Fruit fly (Drosophila melanogaster) whole organism, embryonic: ENCODE data around the gene RpL37A.

ENCODE experiments used
- Antp ChIP-seq: fragments of 200-800 bp; sonication (Bioruptor generic); optimal IDR thresholded peaks from 3 replicates; lab custom pipeline; 2016; ENCODE audit warnings: missing biosample characterization, missing genetic modification characterization
- Asciz ChIP-seq: fragments of 200-800 bp; sonication (Bioruptor generic); optimal IDR thresholded peaks from 2 replicates; lab custom pipeline; 2017; ENCODE audit warnings: missing biosample characterization, mild to moderate bottlenecking, missing genetic modification characterization, missing genetic modification reagents
- Atf-2 ChIP-seq: fragments of 200-800 bp; sonication (Bioruptor generic); optimal IDR thresholded peaks from 2 replicates; lab custom pipeline; 2016; ENCODE audit warnings: missing biosample characterization, missing genetic modification characterization
- CG11093 ChIP-seq: fragments of 200-800 bp; sonication (Bioruptor generic); IDR thresholded peaks from 3 replicates; pipeline ENCODE4 v1.3.6; 2022; ENCODE audit warnings: missing biosample characterization, missing genetic modification characterization
- CG11695 ChIP-seq: fragments of 200-800 bp; sonication (Bioruptor generic); IDR thresholded peaks from 3 replicates; pipeline ENCODE4 v1.3.6; 2022; ENCODE audit warnings: missing biosample characterization, missing genetic modification characterization
- CG12155 ChIP-seq: fragments of 200-800 bp; sonication (Bioruptor generic); optimal IDR thresholded peaks from 3 replicates; lab custom pipeline; 2016; ENCODE audit warnings: missing biosample characterization, missing genetic modification characterization
- CG13624 ChIP-seq: fragments of 200-800 bp; sonication (Bioruptor generic); optimal IDR thresholded peaks from 2 replicates; lab custom pipeline; 2016; ENCODE audit warnings: missing biosample characterization, missing genetic modification characterization
- CG13775 ChIP-seq: fragments of 200-800 bp; sonication (Bioruptor generic); optimal IDR thresholded peaks from 3 replicates; lab custom pipeline; 2017; ENCODE audit warnings: missing biosample characterization, mild to moderate bottlenecking, missing genetic modification characterization
- CG17612 ChIP-seq: fragments of 200-800 bp; sonication (Bioruptor generic); IDR thresholded peaks from 2 replicates; pipeline ENCODE4 v1.3.6; 2022; ENCODE audit warnings: missing biosample characterization, missing genetic modification characterization
- CG17912 ChIP-seq: fragments of 200-800 bp; sonication (Bioruptor generic); optimal IDR thresholded peaks from 2 replicates; lab custom pipeline; 2018; ENCODE audit warnings: missing biosample characterization, mild to moderate bottlenecking, missing genetic modification characterization
- CG2116 ChIP-seq: fragments of 200-800 bp; sonication (Bioruptor generic); optimal IDR thresholded peaks from 3 replicates; lab custom pipeline; 2018; ENCODE audit warnings: missing biosample characterization, mild to moderate bottlenecking, missing genetic modification characterization
- CG2120 ChIP-seq: fragments of 200-800 bp; sonication (Bioruptor generic); optimal IDR thresholded peaks from 3 replicates; lab custom pipeline; 2016; ENCODE audit warnings: missing biosample characterization, missing genetic modification characterization
- CG2875 ChIP-seq: fragments of 200-800 bp; sonication (Bioruptor generic); optimal IDR thresholded peaks from 2 replicates; lab custom pipeline; 2017; ENCODE audit warnings: missing biosample characterization, mild to moderate bottlenecking, missing genetic modification characterization, missing genetic modification reagents
- CG30431 ChIP-seq: fragments of 200-800 bp; sonication (Bioruptor generic); optimal IDR thresholded peaks from 2 replicates; lab custom pipeline; 2017; ENCODE audit warnings: missing biosample characterization, missing genetic modification characterization
- CG3163 ChIP-seq: fragments of 200-800 bp; sonication (Bioruptor generic); optimal IDR thresholded peaks from 3 replicates; lab custom pipeline; 2016; ENCODE audit warnings: missing biosample characterization, missing genetic modification characterization
- CG33557 ChIP-seq: fragments of 200-800 bp; sonication (Bioruptor generic); optimal IDR thresholded peaks from 2 replicates; lab custom pipeline; 2019; ENCODE audit warnings: missing biosample characterization, mild to moderate bottlenecking, missing genetic modification characterization, moderate library complexity
- CG3847 ChIP-seq: fragments of 200-800 bp; sonication (Bioruptor generic); IDR thresholded peaks from 2 replicates; pipeline ENCODE4 v1.3.6; 2022; ENCODE audit warnings: missing biosample characterization, missing genetic modification characterization
- CG4328 ChIP-seq: fragments of 200-800 bp; sonication (Bioruptor generic); optimal IDR thresholded peaks from 3 replicates; lab custom pipeline; 2017; ENCODE audit warnings: missing biosample characterization, missing genetic modification reagents, missing genetic modification characterization
- CG4617 ChIP-seq: fragments of 200-800 bp; sonication (Bioruptor generic); optimal IDR thresholded peaks from 3 replicates; lab custom pipeline; 2016; ENCODE audit warnings: missing biosample characterization, missing genetic modification characterization, borderline replicate concordance
- CG5180 ChIP-seq: fragments of 200-800 bp; sonication (Bioruptor generic); optimal IDR thresholded peaks from 3 replicates; lab custom pipeline; 2017; ENCODE audit warnings: missing biosample characterization, missing genetic modification characterization, mild to moderate bottlenecking, moderate library complexity, missing genetic modification reagents
- CG8765 ChIP-seq: fragments of 200-800 bp; sonication (Bioruptor generic); IDR thresholded peaks from 2 replicates; pipeline ENCODE4 v1.3.6; 2022; ENCODE audit warnings: missing biosample characterization, missing genetic modification characterization
- CTCF ChIP-seq: fragments of 200-800 bp; sonication (Bioruptor generic); optimal IDR thresholded peaks from 2 replicates; lab custom pipeline; 2017; ENCODE audit warnings: missing biosample characterization, mild to moderate bottlenecking, missing genetic modification characterization, moderate library complexity
- CkIIα-i1 ChIP-seq: fragments of 200-800 bp; sonication (Bioruptor generic); IDR thresholded peaks from 2 replicates; pipeline ENCODE4 v1.3.6; 2022; ENCODE audit warnings: missing biosample characterization, missing genetic modification characterization
- CrebB ChIP-seq: fragments of 200-800 bp; sonication (Bioruptor generic); optimal IDR thresholded peaks from 3 replicates; lab custom pipeline; 2018; ENCODE audit warnings: missing biosample characterization, mild to moderate bottlenecking, missing genetic modification characterization
- E2f1 ChIP-seq: fragments of 200-800 bp; sonication (Bioruptor generic); IDR thresholded peaks from 2 replicates; pipeline ENCODE4 v1.3.6; 2022; ENCODE audit warnings: missing biosample characterization, missing genetic modification characterization
- HLH54F ChIP-seq: fragments of 200-800 bp; sonication (Bioruptor generic); optimal IDR thresholded peaks from 3 replicates; lab custom pipeline; 2016; ENCODE audit warnings: missing biosample characterization, missing genetic modification characterization
- Hmr ChIP-seq: fragments of 200-800 bp; sonication (Bioruptor generic); optimal IDR thresholded peaks from 3 replicates; lab custom pipeline; 2017; ENCODE audit warnings: mild to moderate bottlenecking, missing biosample characterization, missing genetic modification reagents, missing genetic modification characterization
- Neu2 ChIP-seq: fragments of 200-800 bp; sonication (Bioruptor generic); optimal IDR thresholded peaks from 3 replicates; lab custom pipeline; 2016; ENCODE audit warnings: missing biosample characterization, missing genetic modification characterization, borderline replicate concordance
- Nf-YB ChIP-seq: fragments of 200-800 bp; sonication (Bioruptor generic); optimal IDR thresholded peaks from 3 replicates; lab custom pipeline; 2019; ENCODE audit warnings: missing biosample characterization, mild to moderate bottlenecking, missing genetic modification characterization, moderate library complexity
- Trl ChIP-seq, 3 experiments: fragments of >200 bp in 2 of 3; fragments of 200-800 bp in 1 of 3; sonication (Bioruptor generic) in 1 of 3; optimal IDR thresholded peaks; 2 replicates in 1 of 3; 3 replicates in 2 of 3; lab custom pipeline; 2016 to 2017; ENCODE audit warnings: missing biosample characterization in 1 of 3, missing genetic modification characterization in 1 of 3
- amos ChIP-seq: fragments of 200-800 bp; sonication (Bioruptor generic); IDR thresholded peaks from 2 replicates; pipeline ENCODE4 v1.3.6; 2022; ENCODE audit warnings: missing biosample characterization, missing genetic modification characterization; ENCODE audit not compliant: partially characterized antibody
- ash1 ChIP-seq: fragments of 200-800 bp; sonication (Bioruptor generic); optimal IDR thresholded peaks from 2 replicates; lab custom pipeline; 2018; ENCODE audit warnings: missing biosample characterization, mild to moderate bottlenecking, missing genetic modification characterization
- bcd ChIP-seq: fragments of 200-800 bp; sonication (Bioruptor generic); optimal IDR thresholded peaks from 2 replicates; lab custom pipeline; 2017; ENCODE audit warnings: missing biosample characterization, mild to moderate bottlenecking, missing genetic modification characterization
- bigmax ChIP-seq: fragments of 200-800 bp; sonication (Bioruptor generic); optimal IDR thresholded peaks from 2 replicates; lab custom pipeline; 2018; ENCODE audit warnings: missing biosample characterization, mild to moderate bottlenecking, missing genetic modification characterization
- fd64A ChIP-seq: fragments of 200-800 bp; sonication (Bioruptor generic); optimal IDR thresholded peaks from 3 replicates; lab custom pipeline; 2018; ENCODE audit warnings: missing biosample characterization, mild to moderate bottlenecking, missing genetic modification characterization
- hkb ChIP-seq, 2 experiments: fragments of 200-800 bp in 1 of 2; fragments of >200 bp in 1 of 2; sonication (Bioruptor generic) in 1 of 2; IDR thresholded peaks in 1 of 2; optimal IDR thresholded peaks in 1 of 2; 2 replicates each; pipeline versions ENCODE4 v1.3.6 to Lab custom; 2017 to 2022; ENCODE audit warnings: missing biosample characterization in 1 of 2, missing genetic modification characterization in 1 of 2
- jing ChIP-seq: fragments of 200-800 bp; sonication (Bioruptor generic); optimal IDR thresholded peaks from 2 replicates; lab custom pipeline; 2018; ENCODE audit warnings: missing biosample characterization, mild to moderate bottlenecking, missing genetic modification characterization
- lov ChIP-seq, 2 experiments: fragments of 200-800 bp in 1 of 2; fragments of >200 bp in 1 of 2; sonication (Bioruptor generic) in 1 of 2; IDR thresholded peaks in 1 of 2; optimal IDR thresholded peaks in 1 of 2; 2 replicates in 1 of 2; 3 replicates in 1 of 2; pipeline versions ENCODE4 v1.3.6 to Lab custom; 2017 to 2022; ENCODE audit warnings: missing biosample characterization in 1 of 2, missing genetic modification characterization in 1 of 2
- mam ChIP-seq: fragments of 200-800 bp; sonication (Bioruptor generic); optimal IDR thresholded peaks from 3 replicates; lab custom pipeline; 2016; ENCODE audit warnings: missing biosample characterization, missing genetic modification characterization
- nerfin-1 ChIP-seq: fragments of 200-800 bp; sonication (Bioruptor generic); optimal IDR thresholded peaks from 3 replicates; lab custom pipeline; 2019; ENCODE audit warnings: missing biosample characterization, mild to moderate bottlenecking, missing genetic modification characterization, moderate library complexity
- nerfin-2 ChIP-seq: fragments of 200-800 bp; sonication (Bioruptor generic); IDR thresholded peaks from 2 replicates; pipeline ENCODE4 v1.3.6; 2022; ENCODE audit warnings: missing biosample characterization, missing genetic modification characterization; ENCODE audit not compliant: partially characterized antibody
- p53 ChIP-seq: fragments of 200-800 bp; sonication (Bioruptor generic); optimal IDR thresholded peaks from 2 replicates; lab custom pipeline; 2016; ENCODE audit warnings: missing biosample characterization, missing genetic modification characterization
- pita ChIP-seq: fragments of 200-800 bp; sonication (Bioruptor generic); optimal IDR thresholded peaks from 2 replicates; lab custom pipeline; 2017; ENCODE audit warnings: missing biosample characterization, mild to moderate bottlenecking, missing genetic modification characterization
- repo ChIP-seq: fragments of 200-800 bp; sonication (Bioruptor generic); optimal IDR thresholded peaks from 2 replicates; lab custom pipeline; 2016; ENCODE audit warnings: missing biosample characterization, missing genetic modification characterization
- sd ChIP-seq: fragments of 200-800 bp; sonication (Bioruptor generic); optimal IDR thresholded peaks from 3 replicates; lab custom pipeline; 2018; ENCODE audit warnings: missing biosample characterization, mild to moderate bottlenecking, missing genetic modification characterization, moderate library complexity
- slbo ChIP-seq: fragments of 200-800 bp; sonication (Bioruptor generic); IDR thresholded peaks from 2 replicates; pipeline ENCODE4 v1.3.6; 2022; ENCODE audit warnings: missing biosample characterization, missing genetic modification characterization
- so ChIP-seq: fragments of 200-800 bp; sonication (Bioruptor generic); IDR thresholded peaks from 3 replicates; pipeline ENCODE4 v1.3.6; 2022; ENCODE audit warnings: missing biosample characterization, missing genetic modification characterization
- sug ChIP-seq: fragments of 200-800 bp; optimal IDR thresholded peaks from 2 replicates; lab custom pipeline; 2019; ENCODE audit warnings: missing biosample characterization, mild to moderate bottlenecking, missing genetic modification characterization, moderate library complexity
- tll ChIP-seq, 2 experiments: fragments of 200-800 bp in 1 of 2; fragments of >200 bp in 1 of 2; sonication (Bioruptor generic) in 1 of 2; optimal IDR thresholded peaks; 2 replicates each; lab custom pipeline; 2017 to 2019; ENCODE audit warnings: missing biosample characterization in 2 of 2, missing genetic modification characterization in 2 of 2, mild to moderate bottlenecking in 1 of 2, moderate library complexity in 1 of 2
- wor ChIP-seq: fragments of 200-800 bp; sonication (Bioruptor generic); IDR thresholded peaks from 2 replicates; pipeline ENCODE4 v1.3.6; 2022; ENCODE audit warnings: missing biosample characterization, missing genetic modification characterization

The RpL37A gene

DNA sequence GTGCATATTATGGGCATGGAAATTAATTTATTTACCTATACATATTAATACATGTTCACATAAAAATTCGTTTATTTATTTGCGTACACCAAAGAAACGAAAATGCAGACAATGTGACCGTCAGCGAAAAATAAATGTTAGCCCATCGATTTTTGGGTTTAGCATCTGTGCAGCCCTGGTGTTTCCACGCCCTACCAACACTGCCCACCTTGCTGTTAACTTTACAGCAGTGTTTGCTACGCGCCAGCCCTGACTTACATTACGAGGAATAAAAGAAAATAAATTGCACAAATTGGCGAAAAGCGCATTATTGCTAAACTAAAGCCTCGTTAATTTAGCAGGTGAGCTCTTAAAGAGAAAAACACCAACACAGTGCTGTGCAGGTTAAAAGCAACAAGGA, 27.7 kb upstream of the RpL37A start, which contains the start of the genes CG33995, CG44000 and CG44001 (continued):
- TF ChIP-seq Neu2 (GFP tag; lab: Kevin White, UChicago) (no peak), CTCF (no peak), Nf-YB (GFP tag; lab: Kevin White, UChicago) (peak; percentile 9), CG3163 (GFP tag; lab: Kevin White, UChicago) (peak; percentile 15), CrebB (tag; lab: Kevin White, UChicago) (peak; percentile 11), CG4617 (peak; percentile 98), Atf-2 (GFP tag; lab: Kevin White, UChicago) (no peak), CG8765 (GFP tag; lab: Robert Waterston, UW) (no peak), HLH54F (GFP tag; lab: Kevin White, UChicago) (peak; percentile 54), ash1 (peak; percentile 58), CG13624 (GFP tag; lab: Kevin White, UChicago) (peak; percentile 68), wor (GFP tag; lab: Robert Waterston, UW) (no peak), fd64A (GFP tag; lab: Kevin White, UChicago) (no peak), slbo (peak; percentile 78), CG33557 (GFP tag; lab: Kevin White, UChicago) (peak; percentile 14), CkIIα-i1 (GFP tag; lab: Robert Waterston, UW) (no peak), amos (GFP tag; lab: Robert Waterston, UW) (peak; percentile 43; the same call in 1 of the 2 replicates), CG12155 (GFP tag; lab: Kevin White, UChicago) (peak; percentile 54), CG11093 (no peak), repo (GFP tag; lab: Kevin White, UChicago) (peak; percentile 54), bigmax (GFP tag; lab: Kevin White, UChicago) (no peak), CG2875 (no peak), CG2116 (GFP tag; lab: Kevin White, UChicago) (peak; percentile 91), bcd (GFP tag; lab: Kevin White, UChicago) (peak; percentile 45), sd (no peak), CG11695 (GFP tag; lab: Robert Waterston, UW) (no peak), Hmr (peak; percentile 69), CG30431 (GFP tag; lab: Kevin White, UChicago) (no peak), jing (no peak), CG4328 (peak; percentile 17), CG17612 (no peak), Antp (GFP tag; lab: Kevin White, UChicago) (peak; percentile 64), so (GFP tag; lab: Robert Waterston, UW) (no peak), p53 (GFP tag; lab: Kevin White, UChicago) (peak; percentile 23), nerfin-1 (tag; lab: Kevin White, UChicago) (no peak), Trl (optimal IDR thresholded peaks at IDR 0.05; lab: Kevin White, UChicago) (no peak), Trl (GFP tag; optimal IDR thresholded peaks at IDR 0.05; lab: Kevin White, UChicago) (peak; percentile 44), CG13775 (peak; percentile 1), mam (peak; percentile 51), Asciz (GFP tag; lab: Kevin White, UChicago) (no peak), E2f1 (GFP tag; lab: Robert Waterston, UW) (no peak), pita (no peak), hkb (optimal IDR thresholded peaks at IDR 0.05; lab: Kevin White, UChicago) (peak; percentile 25), hkb (GFP tag; IDR thresholded peaks at IDR 0.05; lab: Robert Waterston, UW) (no peak), CG5180 (no peak), lov (optimal IDR thresholded peaks at IDR 0.05; lab: Kevin White, UChicago) (no peak), lov (GFP tag; IDR thresholded peaks at IDR 0.05; lab: Robert Waterston, UW) (no peak), CG2120 (GFP tag; lab: Kevin White, UChicago) (peak; percentile 78), CG17912 (GFP tag; lab: Kevin White, UChicago) (no peak), tll (GFP tag; optimal IDR thresholded peaks at IDR 0.05; lab: Kevin White, UChicago) (no peak), CG3847 (GFP tag; lab: Robert Waterston, UW) (peak; percentile 75), sug (tag; lab: Kevin White, UChicago) (peak; percentile 33), nerfin-2 (no peak)
